Fruit fly (Drosophila melanogaster) whole organism, embryonic: ENCODE measurements around the gene CG32832.
A peak's percentile ranks its signal among the peaks of the same experiment; 100 is the strongest.

ENCODE experiments used
- Asciz ChIP-seq: fragments of 200-800 bp; sonication (Bioruptor generic); optimal IDR thresholded peaks from 2 replicates; lab custom pipeline; 2017; ENCODE audit warnings: missing biosample characterization, mild to moderate bottlenecking, missing genetic modification characterization, missing genetic modification reagents
- Atf-2 ChIP-seq: fragments of 200-800 bp; sonication (Bioruptor generic); optimal IDR thresholded peaks from 2 replicates; lab custom pipeline; 2016; ENCODE audit warnings: missing biosample characterization, missing genetic modification characterization
- Atf3 ChIP-seq: fragments of 200-800 bp; sonication (Bioruptor generic); optimal IDR thresholded peaks from 3 replicates; lab custom pipeline; 2016; ENCODE audit warnings: missing biosample characterization, missing genetic modification characterization
- BEAF-32 ChIP-seq: fragments of 200-800 bp; sonication (Bioruptor generic); optimal IDR thresholded peaks from 3 replicates; lab custom pipeline; 2017; ENCODE audit warnings: missing biosample characterization, missing genetic modification characterization, mild to moderate bottlenecking, moderate library complexity, missing genetic modification reagents
- BtbVII ChIP-seq: fragments of 200-800 bp; sonication (Bioruptor generic); optimal IDR thresholded peaks from 3 replicates; lab custom pipeline; 2017; ENCODE audit warnings: missing biosample characterization, mild to moderate bottlenecking, missing genetic modification characterization
- CG1024 ChIP-seq: fragments of 200-800 bp; sonication (Bioruptor generic); IDR thresholded peaks from 2 replicates; pipeline ENCODE4 v1.3.6; 2022; ENCODE audit warnings: missing biosample characterization, missing genetic modification characterization
- CG10366 ChIP-seq: fragments of 200-800 bp; sonication (Bioruptor generic); IDR thresholded peaks from 2 replicates; pipeline ENCODE4 v1.3.6; 2022; ENCODE audit warnings: missing biosample characterization, missing genetic modification characterization
- CG13123 ChIP-seq: fragments of 200-800 bp; sonication (Bioruptor generic); optimal IDR thresholded peaks from 2 replicates; lab custom pipeline; 2016; ENCODE audit warnings: missing biosample characterization, missing genetic modification characterization
- CG13775 ChIP-seq: fragments of 200-800 bp; sonication (Bioruptor generic); optimal IDR thresholded peaks from 3 replicates; lab custom pipeline; 2017; ENCODE audit warnings: missing biosample characterization, mild to moderate bottlenecking, missing genetic modification characterization
- CG14050 ChIP-seq: fragments of 200-800 bp; sonication (Bioruptor generic); IDR thresholded peaks from 3 replicates; pipeline ENCODE4 v1.3.6; 2022; ENCODE audit warnings: missing biosample characterization, missing genetic modification characterization
- CG17361 ChIP-seq: fragments of 200-800 bp; sonication (Bioruptor generic); IDR thresholded peaks from 3 replicates; pipeline ENCODE4 v1.3.6; 2022; ENCODE audit warnings: missing biosample characterization, missing genetic modification characterization
- CG17385 ChIP-seq: fragments of 200-800 bp; sonication (Bioruptor generic); optimal IDR thresholded peaks from 3 replicates; lab custom pipeline; 2018; ENCODE audit warnings: missing biosample characterization, mild to moderate bottlenecking, missing genetic modification characterization
- CG2678 ChIP-seq: fragments of 200-800 bp; sonication (Bioruptor generic); optimal IDR thresholded peaks from 3 replicates; lab custom pipeline; 2019; ENCODE audit warnings: missing biosample characterization, mild to moderate bottlenecking, missing genetic modification characterization, moderate library complexity
- CG2875 ChIP-seq: fragments of 200-800 bp; sonication (Bioruptor generic); optimal IDR thresholded peaks from 2 replicates; lab custom pipeline; 2017; ENCODE audit warnings: missing biosample characterization, mild to moderate bottlenecking, missing genetic modification characterization, missing genetic modification reagents
- CG32767 ChIP-seq: fragments of 200-800 bp; sonication (Bioruptor generic); IDR thresholded peaks from 2 replicates; pipeline ENCODE4 v1.3.6; 2022; ENCODE audit warnings: missing biosample characterization, missing genetic modification characterization
- CG3847 ChIP-seq: fragments of 200-800 bp; sonication (Bioruptor generic); IDR thresholded peaks from 2 replicates; pipeline ENCODE4 v1.3.6; 2022; ENCODE audit warnings: missing biosample characterization, missing genetic modification characterization
- CG4617 ChIP-seq: fragments of 200-800 bp; sonication (Bioruptor generic); optimal IDR thresholded peaks from 3 replicates; lab custom pipeline; 2016; ENCODE audit warnings: missing biosample characterization, missing genetic modification characterization, borderline replicate concordance
- CG4707 ChIP-seq: fragments of 200-800 bp; sonication (Bioruptor generic); optimal IDR thresholded peaks from 2 replicates; lab custom pipeline; 2018; ENCODE audit warnings: missing biosample characterization, mild to moderate bottlenecking, missing genetic modification characterization, moderate library complexity
- CG7786 ChIP-seq: fragments of 200-800 bp; sonication (Bioruptor generic); optimal IDR thresholded peaks from 2 replicates; lab custom pipeline; 2016; ENCODE audit warnings: missing biosample characterization, missing genetic modification characterization
- CG8281 ChIP-seq: fragments of 200-800 bp; sonication (Bioruptor generic); optimal IDR thresholded peaks from 2 replicates; lab custom pipeline; 2018; ENCODE audit warnings: missing biosample characterization, mild to moderate bottlenecking, missing genetic modification characterization, moderate library complexity
- CG8388 ChIP-seq: fragments of 200-800 bp; sonication (Bioruptor generic); optimal IDR thresholded peaks from 2 replicates; lab custom pipeline; 2019; ENCODE audit warnings: missing biosample characterization, mild to moderate bottlenecking, missing genetic modification characterization, moderate library complexity
- Camta ChIP-seq: fragments of 200-800 bp; sonication (Bioruptor generic); optimal IDR thresholded peaks from 2 replicates; lab custom pipeline; 2016; ENCODE audit warnings: missing biosample characterization, missing genetic modification characterization
- Drgx ChIP-seq: fragments of 200-800 bp; sonication (Bioruptor generic); IDR thresholded peaks from 2 replicates; pipeline ENCODE4 v1.3.6; 2022; ENCODE audit warnings: missing biosample characterization, missing genetic modification characterization
- Fer3 ChIP-seq: fragments of 200-800 bp; sonication (Bioruptor generic); optimal IDR thresholded peaks from 2 replicates; lab custom pipeline; 2018; ENCODE audit warnings: missing biosample characterization, mild to moderate bottlenecking, missing genetic modification characterization, moderate library complexity
- Gsc ChIP-seq: fragments of 200-800 bp; sonication (Bioruptor generic); IDR thresholded peaks from 2 replicates; pipeline ENCODE4 v1.3.6; 2022; ENCODE audit warnings: missing biosample characterization, missing genetic modification characterization
- Meics ChIP-seq: fragments of 200-800 bp; sonication (Bioruptor generic); optimal IDR thresholded peaks from 2 replicates; lab custom pipeline; 2017; ENCODE audit warnings: missing biosample characterization, mild to moderate bottlenecking, missing genetic modification characterization
- NFAT ChIP-seq: fragments of 200-800 bp; sonication (Bioruptor generic); IDR thresholded peaks from 2 replicates; pipeline ENCODE4 v1.3.6; 2022; ENCODE audit warnings: missing biosample characterization, missing genetic modification characterization
- NfI ChIP-seq: fragments of 200-800 bp; sonication (Bioruptor generic); optimal IDR thresholded peaks from 3 replicates; lab custom pipeline; 2018; ENCODE audit warnings: missing biosample characterization, mild to moderate bottlenecking, missing genetic modification characterization, moderate library complexity
- Pdp1 ChIP-seq, 2 experiments: fragments of 200-800 bp; sonication (Bioruptor generic); optimal IDR thresholded peaks; 3 replicates each; lab custom pipeline; 2016; ENCODE audit warnings: missing biosample characterization in 2 of 2, missing genetic modification characterization in 2 of 2, mild to moderate bottlenecking in 1 of 2, moderate library complexity in 1 of 2
- Sox100B ChIP-seq: fragments of 200-800 bp; sonication (Bioruptor generic); optimal IDR thresholded peaks from 3 replicates; lab custom pipeline; 2018; ENCODE audit warnings: missing biosample characterization, mild to moderate bottlenecking, missing genetic modification characterization
- TFAM ChIP-seq: fragments of 200-800 bp; sonication (Bioruptor generic); optimal IDR thresholded peaks from 2 replicates; lab custom pipeline; 2017; ENCODE audit warnings: missing biosample characterization, missing genetic modification characterization, inconsistent platforms
- Vsx1 ChIP-seq: fragments of 200-800 bp; sonication (Bioruptor generic); optimal IDR thresholded peaks from 2 replicates; lab custom pipeline; 2017; ENCODE audit warnings: missing biosample characterization, mild to moderate bottlenecking, missing genetic modification characterization, missing genetic modification reagents
- ab ChIP-seq: fragments of 200-800 bp; sonication (Bioruptor generic); optimal IDR thresholded peaks from 2 replicates; lab custom pipeline; 2016; ENCODE audit warnings: missing biosample characterization, missing genetic modification characterization
- danr ChIP-seq: fragments of 200-800 bp; sonication (Bioruptor generic); IDR thresholded peaks from 2 replicates; pipeline ENCODE4 v1.3.6; 2022; ENCODE audit warnings: missing biosample characterization, missing genetic modification characterization
- disco-r ChIP-seq: fragments of 200-800 bp; sonication (Bioruptor generic); optimal IDR thresholded peaks from 2 replicates; lab custom pipeline; 2016; ENCODE audit warnings: missing biosample characterization, missing genetic modification characterization
- eve ChIP-seq, 2 experiments: fragments of >200 bp; optimal IDR thresholded peaks; 2 replicates each; lab custom pipeline; 2017; ENCODE audit warnings: missing biosample characterization in 2 of 2, missing genetic modification characterization in 2 of 2
- gsb ChIP-seq: fragments of 200-800 bp; sonication (Bioruptor generic); IDR thresholded peaks from 2 replicates; pipeline ENCODE4 v1.3.6; 2022; ENCODE audit warnings: missing biosample characterization, missing genetic modification characterization
- gsb-n ChIP-seq: fragments of 200-800 bp; sonication (Bioruptor generic); optimal IDR thresholded peaks from 3 replicates; lab custom pipeline; 2018; ENCODE audit warnings: missing biosample characterization, mild to moderate bottlenecking, missing genetic modification characterization
- h ChIP-seq: fragments of >200 bp; optimal IDR thresholded peaks from 2 replicates; lab custom pipeline; 2017
- lmd ChIP-seq: fragments of 200-800 bp; sonication (Bioruptor generic); IDR thresholded peaks from 2 replicates; pipeline ENCODE4 v1.3.6; 2022; ENCODE audit warnings: missing biosample characterization, missing genetic modification characterization
- mam ChIP-seq: fragments of 200-800 bp; sonication (Bioruptor generic); optimal IDR thresholded peaks from 3 replicates; lab custom pipeline; 2016; ENCODE audit warnings: missing biosample characterization, missing genetic modification characterization
- p53 ChIP-seq: fragments of 200-800 bp; sonication (Bioruptor generic); optimal IDR thresholded peaks from 2 replicates; lab custom pipeline; 2016; ENCODE audit warnings: missing biosample characterization, missing genetic modification characterization
- run ChIP-seq: fragments of 200-800 bp; sonication (Bioruptor generic); optimal IDR thresholded peaks from 3 replicates; lab custom pipeline; 2018; ENCODE audit warnings: missing biosample characterization, mild to moderate bottlenecking, missing genetic modification characterization
- salm ChIP-seq: fragments of 200-800 bp; sonication (Bioruptor generic); optimal IDR thresholded peaks from 2 replicates; lab custom pipeline; 2018; ENCODE audit warnings: missing biosample characterization, mild to moderate bottlenecking, missing genetic modification characterization
- scrt ChIP-seq: fragments of 200-800 bp; sonication (Bioruptor generic); optimal IDR thresholded peaks from 2 replicates; lab custom pipeline; 2018; ENCODE audit warnings: missing biosample characterization, mild to moderate bottlenecking, missing genetic modification characterization, moderate library complexity
- sob ChIP-seq: fragments of 200-800 bp; sonication (Bioruptor generic); IDR thresholded peaks from 2 replicates; pipeline ENCODE4 v1.3.6; 2022; ENCODE audit warnings: missing biosample characterization, missing genetic modification characterization
- tap ChIP-seq: fragments of 200-800 bp; optimal IDR thresholded peaks from 3 replicates; lab custom pipeline; 2019; ENCODE audit warnings: missing biosample characterization, mild to moderate bottlenecking, missing genetic modification characterization, moderate library complexity
- tgo ChIP-seq: fragments of 200-800 bp; sonication (Bioruptor generic); IDR thresholded peaks from 3 replicates; pipeline ENCODE4 v1.3.6; 2022; ENCODE audit warnings: missing biosample characterization, missing genetic modification characterization
- tio ChIP-seq: fragments of 200-800 bp; sonication (Bioruptor generic); optimal IDR thresholded peaks from 2 replicates; lab custom pipeline; 2017; ENCODE audit warnings: missing biosample characterization, missing genetic modification characterization, inconsistent platforms
- usp ChIP-seq: fragments of >200 bp; optimal IDR thresholded peaks from 2 replicates; lab custom pipeline; 2017; ENCODE audit warnings: missing biosample characterization, missing genetic modification characterization
- zen2 ChIP-seq: fragments of 200-800 bp; sonication (Bioruptor generic); IDR thresholded peaks from 3 replicates; pipeline ENCODE4 v1.3.6; 2022; ENCODE audit warnings: missing biosample characterization, missing genetic modification characterization; ENCODE audit not compliant: partially characterized antibody

Gene CG32832

dm6 chr2L:16868897-16869324 is 10.2 kb downstream of the CG32832 start (continued):
- TF ChIP-seq salm: no peak
- TF ChIP-seq NFAT: no peak
- no peak for TF ChIP-seq tio (GFP tag; lab: Kevin White, UChicago)
- no peak for TF ChIP-seq Atf-2 (GFP tag; lab: Kevin White, UChicago)
- peak; percentile 69; the same call in 2 of the 3 replicates for TF ChIP-seq CG17361
- no peak for TF ChIP-seq gsb
- TF ChIP-seq NfI (GFP tag; lab: Kevin White, UChicago): peak; percentile 12
- peak; percentile 37 for TF ChIP-seq CG8388
- peak; percentile 6 for TF ChIP-seq CG13775 (GFP tag; lab: Kevin White, UChicago)
- TF ChIP-seq run: peak; percentile 1
- no peak for TF ChIP-seq Gsc (GFP tag; lab: Robert Waterston, UW)
- TF ChIP-seq CG32767: 0 out of 2 replicates have a peak, but pooled peaks have one; percentile 27
- peak; percentile 29 for TF ChIP-seq Vsx1 (GFP tag; lab: Kevin White, UChicago)
- TF ChIP-seq CG1024: no peak
- no peak for TF ChIP-seq Atf3 (GFP tag; lab: Kevin White, UChicago)
- TF ChIP-seq CG8281 (tag; lab: Kevin White, UChicago): no peak
- TF ChIP-seq Fer3 (tag; lab: Kevin White, UChicago): peak; percentile 19
- no peak for TF ChIP-seq BEAF-32
- TF ChIP-seq CG10366: peak; percentile 32
- no peak for TF ChIP-seq mam (GFP tag; lab: Kevin White, UChicago)
- TF ChIP-seq Pdp1 (GFP tag; optimal IDR thresholded peaks at IDR 0.05; lab: Kevin White, UChicago): no peak
- TF ChIP-seq lmd (GFP tag; lab: Robert Waterston, UW): peak; percentile 73
- no peak for TF ChIP-seq zen2
- TF ChIP-seq usp (GFP tag; lab: Kevin White, UChicago): no peak
- peak in 1 of 2 experiments; percentile 32 for TF ChIP-seq eve (GFP tag; optimal IDR thresholded peaks at IDR 0.05; lab: Kevin White, UChicago)
- peak; percentile 23; the same call in 1 of the 2 replicates for TF ChIP-seq Drgx
- peak; percentile 40 for TF ChIP-seq Meics (GFP tag; lab: Kevin White, UChicago)
- peak; percentile 31 for TF ChIP-seq Asciz (GFP tag; lab: Kevin White, UChicago)
- TF ChIP-seq BtbVII (GFP tag; lab: Kevin White, UChicago): peak; percentile 17
- TF ChIP-seq CG2678 (tag; lab: Kevin White, UChicago): no peak
- TF ChIP-seq h: no peak
- peak; percentile 45; the same call in 1 of the 3 replicates for TF ChIP-seq CG14050 (GFP tag; lab: Robert Waterston, UW)
- no peak for TF ChIP-seq CG4617 (GFP tag; lab: Kevin White, UChicago)
- TF ChIP-seq p53 (GFP tag; lab: Kevin White, UChicago): no peak
- TF ChIP-seq TFAM: no peak
- no peak for TF ChIP-seq CG7786
- peak; percentile 33 for TF ChIP-seq CG17385
- TF ChIP-seq CG2875: no peak
- peak; percentile 33 for TF ChIP-seq tap (tag; lab: Kevin White, UChicago)
- TF ChIP-seq scrt (GFP tag; lab: Kevin White, UChicago): no peak
- TF ChIP-seq CG3847 (GFP tag; lab: Robert Waterston, UW): peak; percentile 46
- no peak for TF ChIP-seq sob (GFP tag; lab: Robert Waterston, UW)
- TF ChIP-seq ab (GFP tag; lab: Kevin White, UChicago): no peak
- TF ChIP-seq CG13123: no peak
- TF ChIP-seq danr: no peak
- peak; percentile 9 for TF ChIP-seq gsb-n
- peak; percentile 71 for TF ChIP-seq Sox100B (GFP tag; lab: Kevin White, UChicago)
- TF ChIP-seq CG4707 (GFP tag; lab: Kevin White, UChicago): no peak
- no peak for TF ChIP-seq Camta (GFP tag; lab: Kevin White, UChicago)
- TF ChIP-seq tgo (GFP tag; lab: Robert Waterston, UW): peak; percentile 57
- no peak for TF ChIP-seq disco-r (GFP tag; lab: Kevin White, UChicago)
- TF ChIP-seq, all 482 proteins: peak for 118
